Worm (Caenorhabditis elegans) whole organism, late embryonic: ENCODE data around the gene mom-1.

ENCODE experiments used
- ama-1 ChIP-seq: fragments of 150-350 bp; optimal IDR thresholded peaks from 2 replicates; lab custom pipeline; 2014
- nhr-11 ChIP-seq: fragments of 150-350 bp; optimal IDR thresholded peaks from 2 replicates; lab custom pipeline; 2014; ENCODE audit warnings: missing biosample characterization, missing genetic modification characterization
- tbx-7 ChIP-seq: sonication (generic microtip); optimal IDR thresholded peaks from 2 replicates; lab custom pipeline; 2016; ENCODE audit warnings: missing genotype, missing genetic modification characterization, missing compliant biosample characterization
- ttx-3 ChIP-seq: sonication (generic microtip); optimal IDR thresholded peaks from 2 replicates; lab custom pipeline; 2016; ENCODE audit warnings: missing genetic modification reagents, missing genetic modification characterization, missing compliant biosample characterization

ce11 chrX:6250866-6251265, 42.0 kb upstream of the mom-1 start:
- TF ChIP-seq ama-1, result no peak
- no peak for TF ChIP-seq nhr-11
- no peak for TF ChIP-seq tbx-7 (tag; lab: Kevin White, UChicago)
- TF ChIP-seq ttx-3 (tag; lab: Kevin White, UChicago), result no peak
